Fruit fly (Drosophila melanogaster): Measurements from ENCODE around the gene CG32533.

The CG32533 gene

dm6 chrX:19497782-19498440 lies 18.7 kb upstream of the CG32533 start (continued):
- TF ChIP-seq CG1233 (GFP tag; optimal IDR thresholded peaks at IDR 0.05) (no peak), H15 (GFP tag; IDR thresholded peaks at IDR 0.05) (no peak), CG11695 (GFP tag; IDR thresholded peaks at IDR 0.05) (no peak), CG12299 (tag; optimal IDR thresholded peaks at IDR 0.05) (peak; percentile 20), CG2129 (GFP tag; IDR thresholded peaks at IDR 0.05; ENCODE audit: partially characterized antibody) (no peak), CG1024 (GFP tag; IDR thresholded peaks at IDR 0.05) (no peak), NfI (GFP tag; optimal IDR thresholded peaks at IDR 0.05) (peak; percentile 15), Meics (GFP tag; optimal IDR thresholded peaks at IDR 0.05) (peak; percentile 1), CG16779 (GFP tag; IDR thresholded peaks at IDR 0.05) (peak; percentile 15; the same call in 1 of the 2 replicates), grau (tag; optimal IDR thresholded peaks at IDR 0.05) (peak; percentile 9), Dek (tag; optimal IDR thresholded peaks at IDR 0.05) (no peak), CG15514 (GFP tag; optimal IDR thresholded peaks at IDR 0.05) (peak; percentile 71), Usf (GFP tag; optimal IDR thresholded peaks at IDR 0.05) (no peak), gro (GFP tag; optimal IDR thresholded peaks at IDR 0.05) (peak; percentile 78), B-H2 (GFP tag; optimal IDR thresholded peaks at IDR 0.05) (peak; percentile 27), zen2 (GFP tag; IDR thresholded peaks at IDR 0.05; ENCODE audit: partially characterized antibody) (no peak), wdn (GFP tag; IDR thresholded peaks at IDR 0.05) (peak; percentile 11; the same call in 1 of the 2 replicates), chif (GFP tag; optimal IDR thresholded peaks at IDR 0.05) (no peak), CG3163 (GFP tag; optimal IDR thresholded peaks at IDR 0.05) (no peak), CG15696 (tag; optimal IDR thresholded peaks at IDR 0.05) (no peak), CG1832 (GFP tag; optimal IDR thresholded peaks at IDR 0.05) (no peak), pan (optimal IDR thresholded peaks at IDR 0.05) (no peak), pan (GFP tag; optimal IDR thresholded peaks at IDR 0.05 in 1 of 2, IDR thresholded peaks at IDR 0.05 in 1 of 2) (peak in 1 of 2 experiments; percentile 18), sens (GFP tag) (no peak), CG2120 (GFP tag; optimal IDR thresholded peaks at IDR 0.05) (peak; percentile 28), CG14667 (GFP tag; IDR thresholded peaks at IDR 0.05) (no peak), caup (GFP tag; optimal IDR thresholded peaks at IDR 0.05; ENCODE audit: severe bottlenecking) (peak; percentile 29), ap (GFP tag; IDR thresholded peaks at IDR 0.05) (no peak), ato (GFP tag; IDR thresholded peaks at IDR 0.05; ENCODE audit: partially characterized antibody) (no peak), exex (tag; optimal IDR thresholded peaks at IDR 0.05) (peak; percentile 33), ci (GFP tag; IDR thresholded peaks at IDR 0.05) (peak; percentile 45; the same call in 1 of the 3 replicates), Adf1 (GFP tag; IDR thresholded peaks at IDR 0.05) (peak; percentile 59; the same call in 1 of the 2 replicates)

- TF ChIP-seq Hr3 (GFP tag; optimal IDR thresholded peaks at IDR 0.05): no peak
- TF ChIP-seq dpn (GFP tag; optimal IDR thresholded peaks at IDR 0.05): no peak
- TF ChIP-seq CG2199 (GFP tag; IDR thresholded peaks at IDR 0.05): 0 out of 3 replicates have a peak, but pooled peaks have one; percentile 20
- peak; percentile 67 for TF ChIP-seq inv (GFP tag; IDR thresholded peaks at IDR 0.05; ENCODE audit: partially characterized antibody)
- TF ChIP-seq CG13624 (GFP tag; optimal IDR thresholded peaks at IDR 0.05): no peak
- TF ChIP-seq CG10543 (GFP tag; optimal IDR thresholded peaks at IDR 0.05): peak; percentile 44
- TF ChIP-seq vvl (GFP tag; IDR thresholded peaks at IDR 0.05): peak; percentile 57
- no peak for TF ChIP-seq CG7357 (GFP tag; IDR thresholded peaks at IDR 0.05)
- TF ChIP-seq fd96Cb (tag; optimal IDR thresholded peaks at IDR 0.05): no peak
- TF ChIP-seq CG33213 (GFP tag; optimal IDR thresholded peaks at IDR 0.05): peak; percentile 27
- peak; percentile 76 for TF ChIP-seq CG34224 (GFP tag; IDR thresholded peaks at IDR 0.05; ENCODE audit: partially characterized antibody)
- TF ChIP-seq CG1603 (tag; optimal IDR thresholded peaks at IDR 0.05): peak; percentile 29
- TF ChIP-seq CG32767 (GFP tag; IDR thresholded peaks at IDR 0.05): peak; percentile 27; the same call in 1 of the 2 replicates
- no peak for TF ChIP-seq CG10209 (GFP tag; optimal IDR thresholded peaks at IDR 0.05)
- no peak for TF ChIP-seq hb (GFP tag; IDR thresholded peaks at IDR 0.05; ENCODE audit: partially characterized antibody)
- TF ChIP-seq CG7372 (GFP tag; IDR thresholded peaks at IDR 0.05): no peak
- peak; percentile 78 for TF ChIP-seq Bgb (GFP tag; IDR thresholded peaks at IDR 0.05; ENCODE audit: partially characterized antibody)
- TF ChIP-seq Ssrp (tag; optimal IDR thresholded peaks at IDR 0.05): no peak
- TF ChIP-seq Dp (GFP tag; optimal IDR thresholded peaks at IDR 0.05): peak; percentile 23
These were observed 17.6 kb upstream of the CG32533 start for dm6 chrX:19496808-19497259.
